Worm (Caenorhabditis elegans): ENCODE measurements around the gene ceh-58.

ce11 chrII:10325615-10326232 is 43.7 kb downstream of the ceh-58 start, which contains the start of gene appg-1:
- no peak for TF ChIP-seq snpc-4 (tag; optimal IDR thresholded peaks at IDR 0.05)
- TF ChIP-seq unc-39 (tag; optimal IDR thresholded peaks at IDR 0.05) = no peak
- TF ChIP-seq ZK546.5 (tag; optimal IDR thresholded peaks at IDR 0.05) = no peak
- no peak for TF ChIP-seq nhr-43 (tag; optimal IDR thresholded peaks at IDR 0.05; ENCODE audit: poor library complexity, severe bottlenecking)
